Worm (Caenorhabditis elegans) whole organism, L1 larva: ENCODE results near the gene ceh-74.

Experiments
- ceh-82 ChIP-seq, 3 experiments: fragments of 150-350 bp in 1 of 3; sonication (generic microtip) in 2 of 3; optimal IDR thresholded peaks; 2 replicates each; lab custom pipeline; 2014 to 2017; ENCODE audit warnings: missing biosample characterization in 3 of 3, missing genetic modification characterization in 3 of 3
- dsc-1 ChIP-seq: sonication (generic microtip); optimal IDR thresholded peaks from 2 replicates; lab custom pipeline; 2016; ENCODE audit warnings: mild to moderate bottlenecking, missing genetic modification characterization, missing compliant biosample characterization

ce11 chrV:14141846-14142245 is 36.0 kb upstream of the ceh-74 start:
- TF ChIP-seq ceh-82 (tag; optimal IDR thresholded peaks at IDR 0.05; lab: Kevin White, UChicago) = no peak
- TF ChIP-seq dsc-1 (tag; lab: Kevin White, UChicago) = no peak
